Worm (Caenorhabditis elegans): Measurements from ENCODE around the gene F27B3.6.

ce11 chrIII:6610522-6610921, 32.1 kb upstream of the F27B3.6 start, which contains the start of gene srh-40:
- TF ChIP-seq dao-5 (tag; optimal IDR thresholded peaks at IDR 0.05): no peak
- TF ChIP-seq him-1 (tag; optimal IDR thresholded peaks at IDR 0.05): no peak
- TF ChIP-seq W03F9.2 (tag; optimal IDR thresholded peaks at IDR 0.05): no peak

Measured in whole organism, L4/young adult.